Fruit fly (Drosophila melanogaster): ENCODE measurements around the gene Rab23.

dm6 chr3R:5643421-5643820 is 41.8 kb downstream of the Rab23 start:
- TF ChIP-seq psq (optimal IDR thresholded peaks at IDR 0.05) (no peak), ttk (optimal IDR thresholded peaks at IDR 0.05) (no peak), Sin3A (optimal IDR thresholded peaks at IDR 0.05) (no peak), insv (optimal IDR thresholded peaks at IDR 0.05) (no peak)
